Worm (Caenorhabditis elegans) whole organism, L4 larva: ENCODE measurements around the gene pod-1.

Experiments used
- F10B5.3 ChIP-seq: sonication (generic microtip); optimal IDR thresholded peaks from 2 replicates; lab custom pipeline; 2016; ENCODE audit warnings: mild to moderate bottlenecking, missing genetic modification characterization, missing compliant biosample characterization
- F26F4.8 ChIP-seq: fragments of 200-800 bp; sonication (Bioruptor generic); conservative IDR thresholded peaks from 2 replicates; pipeline ENCODE4 v1.3.6; 2022; ENCODE audit warnings: missing genetic modification characterization, missing compliant biosample characterization
- F44E2.7 ChIP-seq: fragments of 200-800 bp; sonication (Bioruptor generic); IDR thresholded peaks from 2 replicates; pipeline ENCODE4 v2.1.2; 2022; ENCODE audit warnings: missing genetic modification characterization, missing compliant biosample characterization
- T26A8.4 ChIP-seq: fragments of 200-800 bp; sonication (Bioruptor generic); IDR thresholded peaks from 2 replicates; pipeline ENCODE4 v1.3.6; 2022; ENCODE audit warnings: missing genetic modification characterization, missing compliant biosample characterization
- Y105C5A.15 ChIP-seq: fragments of 200-800 bp; sonication (Bioruptor generic); IDR thresholded peaks from 2 replicates; pipeline ENCODE4 v1.3.6; 2022; ENCODE audit warnings: missing genetic modification characterization, missing compliant biosample characterization
- aha-1 ChIP-seq: fragments of 150-350 bp; peaks from one replicate; lab custom pipeline; 2014; ENCODE audit warnings: missing biosample characterization, missing genetic modification characterization
- aly-2 ChIP-seq: sonication (generic microtip); optimal IDR thresholded peaks from 2 replicates; lab custom pipeline; 2018; ENCODE audit warnings: missing biosample characterization, missing genetic modification characterization
- arid-1 ChIP-seq: fragments of 200-800 bp; sonication (Bioruptor generic); conservative IDR thresholded peaks from 2 replicates; pipeline ENCODE4 v1.3.6; 2022; ENCODE audit warnings: missing genetic modification reagents, missing genetic modification characterization, missing compliant biosample characterization
- attf-4 ChIP-seq: sonication (generic microtip); optimal IDR thresholded peaks from 3 replicates; lab custom pipeline; 2017; ENCODE audit warnings: missing biosample characterization, missing genetic modification characterization
- cey-2 ChIP-seq: sonication (generic microtip); optimal IDR thresholded peaks from 3 replicates; lab custom pipeline; 2017; ENCODE audit warnings: missing genetic modification characterization, mild to moderate bottlenecking, missing compliant biosample characterization, antibody characterized with exemption, borderline replicate concordance; ENCODE audit not compliant: insufficient read depth
- ctbp-1 ChIP-seq: fragments of 200-800 bp; sonication (Bioruptor generic); IDR thresholded peaks from 2 replicates; pipeline ENCODE4 v1.3.6; 2022; ENCODE audit warnings: missing genetic modification reagents, missing genetic modification characterization, missing compliant biosample characterization
- daf-12 ChIP-seq: fragments of 150-350 bp; optimal IDR thresholded peaks from 2 replicates; lab custom pipeline; 2014; ENCODE audit warnings: missing biosample characterization, missing genetic modification reagents, missing genetic modification characterization
- daf-16 ChIP-seq, 3 experiments: sonication (generic microtip); optimal IDR thresholded peaks; 2 replicates each; lab custom pipeline; 2016 to 2017; ENCODE audit warnings: missing genetic modification characterization in 3 of 3, missing genetic modification reagents in 3 of 3, mild to moderate bottlenecking in 2 of 3, missing compliant biosample characterization in 2 of 3, missing biosample characterization in 1 of 3, moderate library complexity in 1 of 3
- daf-19 ChIP-seq: fragments of 200-800 bp; sonication (Bioruptor generic); conservative IDR thresholded peaks from 2 replicates; pipeline ENCODE4 v1.3.6; 2022; ENCODE audit warnings: missing genetic modification characterization, missing compliant biosample characterization
- dmd-6 ChIP-seq: fragments of 200-800 bp; sonication (Bioruptor generic); IDR thresholded peaks from 2 replicates; pipeline ENCODE4 v1.3.6; 2022; ENCODE audit warnings: missing genetic modification reagents, missing genetic modification characterization, missing compliant biosample characterization
- dmd-8 ChIP-seq: fragments of 200-800 bp; sonication (Bioruptor generic); IDR thresholded peaks from 2 replicates; pipeline ENCODE4 v1.3.6; 2022; ENCODE audit warnings: missing genetic modification characterization, missing compliant biosample characterization
- dve-1 ChIP-seq: sonication (generic microtip); optimal IDR thresholded peaks from 2 replicates; lab custom pipeline; 2017; ENCODE audit warnings: antibody characterized with exemption, mild to moderate bottlenecking, missing genetic modification characterization, missing compliant biosample characterization; ENCODE audit not compliant: insufficient read depth
- fkh-10 ChIP-seq: fragments of 150-350 bp; optimal IDR thresholded peaks from 2 replicates; lab custom pipeline; 2014; ENCODE audit warnings: missing biosample characterization, missing genetic modification reagents, missing genetic modification characterization
- hlh-11 ChIP-seq: fragments of 200-800 bp; sonication (Bioruptor generic); optimal IDR thresholded peaks from 2 replicates; lab custom pipeline; 2018; ENCODE audit warnings: mild to moderate bottlenecking, missing genetic modification characterization, missing compliant biosample characterization
- hmg-1.1 ChIP-seq: fragments of 200-800 bp; sonication (Bioruptor generic); IDR thresholded peaks from 2 replicates; pipeline ENCODE4 v1.3.6; 2022; ENCODE audit warnings: missing genetic modification reagents, missing genetic modification characterization, missing compliant biosample characterization
- jun-1 ChIP-seq: fragments of 150-350 bp; optimal IDR thresholded peaks from 2 replicates; lab custom pipeline; 2014; ENCODE audit warnings: missing biosample characterization, missing genetic modification reagents, missing genetic modification characterization
- lim-7 ChIP-seq: fragments of 200-800 bp; sonication (Bioruptor generic); IDR thresholded peaks from 2 replicates; pipeline ENCODE4 v1.3.6; 2022; ENCODE audit warnings: missing genetic modification characterization, missing compliant biosample characterization
- lin-1 ChIP-seq: fragments of 200-800 bp; sonication (Bioruptor generic); IDR thresholded peaks from 2 replicates; pipeline ENCODE4 v1.3.6; 2022; ENCODE audit warnings: missing genetic modification reagents, missing genetic modification characterization, missing compliant biosample characterization
- lin-38 ChIP-seq: fragments of 200-800 bp; sonication (Bioruptor generic); IDR thresholded peaks from 2 replicates; pipeline ENCODE4 v1.3.6; 2022; ENCODE audit warnings: missing genetic modification reagents, missing genetic modification characterization, missing compliant biosample characterization
- mes-2 ChIP-seq: sonication (generic microtip); optimal IDR thresholded peaks from 2 replicates; lab custom pipeline; 2016; ENCODE audit warnings: missing genotype, mild to moderate bottlenecking, missing genetic modification characterization, missing compliant biosample characterization; ENCODE audit not compliant: poor library complexity, severe bottlenecking
- mxl-2 ChIP-seq: fragments of 200-800 bp; sonication (Bioruptor generic); conservative IDR thresholded peaks from 2 replicates; pipeline ENCODE4 v1.3.6; 2022; ENCODE audit warnings: missing genetic modification reagents, missing genetic modification characterization, missing compliant biosample characterization
- nhr-10 ChIP-seq: fragments of 150-350 bp; optimal IDR thresholded peaks from 2 replicates; lab custom pipeline; 2014; ENCODE audit warnings: missing biosample characterization, missing genetic modification characterization
- nhr-11 ChIP-seq: fragments of 150-350 bp; optimal IDR thresholded peaks from 2 replicates; lab custom pipeline; 2014; ENCODE audit warnings: missing biosample characterization, missing genetic modification characterization
- nhr-237 ChIP-seq: sonication (generic microtip); optimal IDR thresholded peaks from 2 replicates; lab custom pipeline; 2017; ENCODE audit warnings: missing biosample characterization, missing genetic modification characterization
- nhr-28 ChIP-seq: fragments of 150-350 bp; optimal IDR thresholded peaks from 2 replicates; lab custom pipeline; 2014; ENCODE audit warnings: missing biosample characterization, missing genetic modification characterization
- nhr-42 ChIP-seq: fragments of 200-800 bp; sonication (Bioruptor generic); IDR thresholded peaks from 2 replicates; pipeline ENCODE4 v1.3.6; 2022; ENCODE audit warnings: missing genetic modification characterization, missing compliant biosample characterization
- nhr-76 ChIP-seq: fragments of 150-350 bp; optimal IDR thresholded peaks from 2 replicates; lab custom pipeline; 2014; ENCODE audit warnings: missing biosample characterization, missing genetic modification characterization
- pha-4 ChIP-seq, 2 experiments: fragments of 150-350 bp in 1 of 2; fragments of 200-800 bp in 1 of 2; sonication (Bioruptor generic) in 1 of 2; IDR thresholded peaks in 1 of 2; optimal IDR thresholded peaks in 1 of 2; 2 replicates each; pipeline versions ENCODE4 v1.3.6 to Lab custom; 2014 to 2022; ENCODE audit warnings: missing genetic modification characterization in 2 of 2, missing genetic modification reagents in 2 of 2, missing biosample characterization in 1 of 2, missing compliant biosample characterization in 1 of 2
- php-3 ChIP-seq: fragments of 200-800 bp; sonication (Bioruptor generic); IDR thresholded peaks from 2 replicates; pipeline ENCODE4 v1.3.6; 2022; ENCODE audit warnings: missing genetic modification reagents, missing genetic modification characterization, missing compliant biosample characterization
- pqm-1 ChIP-seq: sonication (generic microtip); optimal IDR thresholded peaks from 2 replicates; lab custom pipeline; 2017; ENCODE audit warnings: missing biosample characterization, missing genetic modification characterization
- snpc-1.2 ChIP-seq: fragments of 200-800 bp; sonication (Bioruptor generic); IDR thresholded peaks from 2 replicates; pipeline ENCODE4 v1.3.6; 2022; ENCODE audit warnings: missing genetic modification reagents, missing genetic modification characterization, missing compliant biosample characterization
- spr-1 ChIP-seq: sonication (generic microtip); optimal IDR thresholded peaks from 2 replicates; lab custom pipeline; 2016; ENCODE audit warnings: mild to moderate bottlenecking, missing genetic modification characterization, missing compliant biosample characterization
- tag-97 ChIP-seq: fragments of 200-800 bp; sonication (Bioruptor generic); IDR thresholded peaks from 2 replicates; pipeline ENCODE4 v1.3.6; 2022; ENCODE audit warnings: missing genetic modification characterization, missing compliant biosample characterization
- unc-62 ChIP-seq, 3 experiments: fragments of 150-350 bp in 1 of 3; sonication (generic microtip); optimal IDR thresholded peaks in 2 of 3; peaks in 1 of 3; 1 replicate in 1 of 3; 2 replicates in 2 of 3; lab custom pipeline; 2014 to 2017; ENCODE audit warnings: missing biosample characterization in 3 of 3, missing genetic modification characterization in 3 of 3, missing genetic modification reagents in 3 of 3, missing genotype in 1 of 3
- vab-7 ChIP-seq: fragments of 200-800 bp; sonication (Bioruptor generic); IDR thresholded peaks from 2 replicates; pipeline ENCODE4 v1.3.6; 2022; ENCODE audit warnings: missing genetic modification reagents, missing genetic modification characterization, missing compliant biosample characterization
- zip-11 ChIP-seq: fragments of 200-800 bp; sonication (Bioruptor generic); IDR thresholded peaks from 2 replicates; pipeline ENCODE4 v1.3.6; 2022; ENCODE audit warnings: missing genetic modification characterization, missing compliant biosample characterization
- zip-2 ChIP-seq: fragments of 150-350 bp; optimal IDR thresholded peaks from 2 replicates; lab custom pipeline; 2014; ENCODE audit warnings: missing biosample characterization, missing genetic modification characterization
- ztf-7 ChIP-seq: fragments of 150-350 bp; optimal IDR thresholded peaks from 2 replicates; lab custom pipeline; 2014; ENCODE audit warnings: missing biosample characterization, missing genetic modification characterization

Gene pod-1

ce11 chrIII:13526702-13527101, 2.8 kb upstream of the pod-1 start:
- TF ChIP-seq ctbp-1 (GFP tag; lab: Robert Waterston, UW) (peak; percentile 51; the same call in 1 of the 2 replicates), pha-4 (GFP tag; IDR thresholded peaks at IDR 0.05; lab: Robert Waterston, UW) (no peak), pha-4 (tag; optimal IDR thresholded peaks at IDR 0.05; lab: Kevin White, UChicago) (no peak), spr-1 (tag; lab: Kevin White, UChicago) (no peak), fkh-10 (GFP tag; lab: Kevin White, UChicago) (peak; percentile 70), snpc-1.2 (peak; percentile 37; the same call in 1 of the 2 replicates)

- TF ChIP-seq pha-4 (GFP tag; IDR thresholded peaks at IDR 0.05; lab: Robert Waterston, UW) (no peak), pha-4 (tag; optimal IDR thresholded peaks at IDR 0.05; lab: Kevin White, UChicago) (no peak), tag-97 (GFP tag; lab: Robert Waterston, UW) (no peak), zip-11 (GFP tag; lab: Robert Waterston, UW) (no peak), cey-2 (tag; lab: Kevin White, UChicago) (no peak), dve-1 (tag; lab: Kevin White, UChicago) (peak; percentile 77), F10B5.3 (tag; lab: Kevin White, UChicago) (no peak), lin-1 (GFP tag; lab: Robert Waterston, UW) (no peak), daf-19 (no peak), F26F4.8 (GFP tag; lab: Robert Waterston, UW) (no peak), dmd-8 (GFP tag; lab: Robert Waterston, UW) (no peak), aly-2 (tag; lab: Kevin White, UChicago) (no peak), arid-1 (no peak), nhr-237 (tag; lab: Kevin White, UChicago) (no peak), mxl-2 (GFP tag; lab: Robert Waterston, UW) (no peak), F44E2.7 (GFP tag; lab: Robert Waterston, UW) (no peak), lim-7 (GFP tag; lab: Robert Waterston, UW) (no peak), nhr-11 (tag; lab: Kevin White, UChicago) (no peak), unc-62 (GFP tag; optimal IDR thresholded peaks at IDR 0.05 in 1 of 2; lab: Kevin White, UChicago) (no peak), unc-62 (tag; optimal IDR thresholded peaks at IDR 0.05; lab: Kevin White, UChicago) (no peak), Y105C5A.15 (GFP tag; lab: Robert Waterston, UW) (no peak), aha-1 (peak; percentile 46), ztf-7 (no peak), pqm-1 (tag; lab: Kevin White, UChicago) (peak; percentile 84), T26A8.4 (no peak), nhr-10 (tag; lab: Kevin White, UChicago) (no peak), jun-1 (tag; lab: Kevin White, UChicago) (no peak), nhr-76 (tag; lab: Kevin White, UChicago) (no peak), daf-16 (GFP tag; optimal IDR thresholded peaks at IDR 0.05; lab: Kevin White, UChicago) (no peak), daf-16 (tag; optimal IDR thresholded peaks at IDR 0.05; lab: Kevin White, UChicago) (peak; percentile 91), mes-2 (tag; lab: Kevin White, UChicago) (peak; percentile 50), nhr-28 (peak; percentile 52), daf-12 (tag; lab: Kevin White, UChicago) (no peak), lin-38 (GFP tag; lab: Robert Waterston, UW) (no peak), dmd-6 (peak; percentile 23; the same call in 1 of the 2 replicates), nhr-42 (no peak), zip-2 (tag; lab: Kevin White, UChicago) (no peak), hmg-1.1 (GFP tag; lab: Robert Waterston, UW) (no peak), attf-4 (tag; lab: Kevin White, UChicago) (no peak), hlh-11 (tag; lab: Kevin White, UChicago) (peak; percentile 11), php-3 (GFP tag; lab: Robert Waterston, UW) (0 out of 2 replicates have a peak, but pooled peaks have one; percentile 22), vab-7 (GFP tag; lab: Robert Waterston, UW) (no peak)
Measured at ce11 chrIII:13526191-13526590, 2.3 kb upstream of the pod-1 start.
